Worm (Caenorhabditis elegans) whole organism, L4 larva: ENCODE data around the gene C05A2.4.

Source experiments
- F26F4.8 ChIP-seq: fragments of 200-800 bp; sonication (Bioruptor generic); conservative IDR thresholded peaks from 2 replicates; pipeline ENCODE4 v1.3.6; 2022; ENCODE audit warnings: missing genetic modification characterization, missing compliant biosample characterization
- R02D3.7 ChIP-seq: fragments of 150-350 bp; sonication (generic microtip); optimal IDR thresholded peaks from 3 replicates; lab custom pipeline; 2014; ENCODE audit warnings: missing biosample characterization, missing genetic modification characterization
- T20F7.1 ChIP-seq: fragments of 200-800 bp; sonication (Bioruptor generic); optimal IDR thresholded peaks from 2 replicates; lab custom pipeline; 2018; ENCODE audit warnings: mild to moderate bottlenecking, missing genetic modification characterization, missing compliant biosample characterization
- Y5F2A.4 ChIP-seq: fragments of 200-800 bp; sonication (Bioruptor generic); optimal IDR thresholded peaks from 2 replicates; lab custom pipeline; 2018; ENCODE audit warnings: mild to moderate bottlenecking, missing genetic modification characterization, missing compliant biosample characterization
- ZK337.2 ChIP-seq: fragments of 200-800 bp; sonication (Bioruptor generic); IDR thresholded peaks from 2 replicates; pipeline ENCODE4 v1.3.6; 2022; ENCODE audit warnings: missing genetic modification reagents, missing genetic modification characterization, missing compliant biosample characterization
- ama-1 ChIP-seq: fragments of 150-350 bp; optimal IDR thresholded peaks from 2 replicates; lab custom pipeline; 2014; ENCODE audit warnings: inconsistent platforms, mixed read lengths
- arid-1 ChIP-seq: fragments of 200-800 bp; sonication (Bioruptor generic); conservative IDR thresholded peaks from 2 replicates; pipeline ENCODE4 v1.3.6; 2022; ENCODE audit warnings: missing genetic modification reagents, missing genetic modification characterization, missing compliant biosample characterization
- ceh-20 ChIP-seq: fragments of 200-800 bp; sonication (Bioruptor generic); IDR thresholded peaks from 2 replicates; pipeline ENCODE4 v1.3.6; 2022; ENCODE audit warnings: missing genetic modification reagents, missing genetic modification characterization, missing compliant biosample characterization
- ceh-62 ChIP-seq: sonication (generic microtip); optimal IDR thresholded peaks from 2 replicates; lab custom pipeline; 2017; ENCODE audit warnings: missing biosample characterization, missing genetic modification characterization
- cey-2 ChIP-seq: sonication (generic microtip); optimal IDR thresholded peaks from 3 replicates; lab custom pipeline; 2017; ENCODE audit warnings: missing genetic modification characterization, mild to moderate bottlenecking, missing compliant biosample characterization, antibody characterized with exemption, borderline replicate concordance; ENCODE audit not compliant: insufficient read depth
- daf-16 ChIP-seq, 3 experiments: sonication (generic microtip); optimal IDR thresholded peaks; 2 replicates each; lab custom pipeline; 2016 to 2017; ENCODE audit warnings: missing genetic modification characterization in 3 of 3, missing genetic modification reagents in 3 of 3, mild to moderate bottlenecking in 2 of 3, missing compliant biosample characterization in 2 of 3, missing biosample characterization in 1 of 3, moderate library complexity in 1 of 3
- daf-8 ChIP-seq: fragments of 200-800 bp; sonication (Bioruptor generic); IDR thresholded peaks from 2 replicates; pipeline ENCODE4 v1.3.6; 2022; ENCODE audit warnings: missing genetic modification characterization, missing compliant biosample characterization
- dmd-6 ChIP-seq: fragments of 200-800 bp; sonication (Bioruptor generic); IDR thresholded peaks from 2 replicates; pipeline ENCODE4 v1.3.6; 2022; ENCODE audit warnings: missing genetic modification reagents, missing genetic modification characterization, missing compliant biosample characterization
- dve-1 ChIP-seq: sonication (generic microtip); optimal IDR thresholded peaks from 2 replicates; lab custom pipeline; 2017; ENCODE audit warnings: antibody characterized with exemption, mild to moderate bottlenecking, missing genetic modification characterization, missing compliant biosample characterization; ENCODE audit not compliant: insufficient read depth
- fos-1 ChIP-seq: fragments of 150-350 bp; optimal IDR thresholded peaks from 2 replicates; lab custom pipeline; 2014; ENCODE audit warnings: missing biosample characterization, missing genetic modification characterization
- gei-8 ChIP-seq: fragments of 200-800 bp; sonication (Bioruptor generic); optimal IDR thresholded peaks from 2 replicates; lab custom pipeline; 2018; ENCODE audit warnings: mild to moderate bottlenecking, missing genetic modification characterization, missing compliant biosample characterization
- hif-1 ChIP-seq, 2 experiments: sonication (generic microtip); optimal IDR thresholded peaks; 2 replicates each; lab custom pipeline; 2016 to 2017; ENCODE audit warnings: missing compliant biosample characterization in 2 of 2, missing genetic modification characterization in 2 of 2, missing genetic modification reagents in 2 of 2, missing genotype in 2 of 2, mild to moderate bottlenecking in 1 of 2
- hlh-11 ChIP-seq: fragments of 200-800 bp; sonication (Bioruptor generic); optimal IDR thresholded peaks from 2 replicates; lab custom pipeline; 2018; ENCODE audit warnings: mild to moderate bottlenecking, missing genetic modification characterization, missing compliant biosample characterization
- hlh-30 ChIP-seq: sonication (generic microtip); optimal IDR thresholded peaks from 2 replicates; lab custom pipeline; 2017; ENCODE audit warnings: antibody characterized with exemption, mild to moderate bottlenecking, missing genetic modification characterization, missing compliant biosample characterization; ENCODE audit not compliant: insufficient read depth
- hmg-1.1 ChIP-seq: fragments of 200-800 bp; sonication (Bioruptor generic); IDR thresholded peaks from 2 replicates; pipeline ENCODE4 v1.3.6; 2022; ENCODE audit warnings: missing genetic modification reagents, missing genetic modification characterization, missing compliant biosample characterization
- jun-1 ChIP-seq: fragments of 150-350 bp; optimal IDR thresholded peaks from 2 replicates; lab custom pipeline; 2014; ENCODE audit warnings: missing biosample characterization, missing genetic modification reagents, missing genetic modification characterization
- lin-1 ChIP-seq: fragments of 200-800 bp; sonication (Bioruptor generic); IDR thresholded peaks from 2 replicates; pipeline ENCODE4 v1.3.6; 2022; ENCODE audit warnings: missing genetic modification reagents, missing genetic modification characterization, missing compliant biosample characterization
- lin-13 ChIP-seq: fragments of 150-350 bp; optimal IDR thresholded peaks from 2 replicates; lab custom pipeline; 2014; ENCODE audit warnings: missing biosample characterization, missing genetic modification reagents, missing genetic modification characterization
- lin-15B ChIP-seq: fragments of 150-350 bp; sonication (generic microtip); optimal IDR thresholded peaks from 3 replicates; lab custom pipeline; 2014; ENCODE audit warnings: missing biosample characterization, missing genetic modification characterization
- lsy-2 ChIP-seq, 2 experiments: fragments of 150-350 bp in 1 of 2; sonication (generic microtip) in 1 of 2; optimal IDR thresholded peaks; 2 replicates each; lab custom pipeline; 2014 to 2017; ENCODE audit warnings: missing biosample characterization in 2 of 2, missing genetic modification characterization in 2 of 2
- madf-9 ChIP-seq: fragments of 200-800 bp; sonication (Bioruptor generic); conservative IDR thresholded peaks from 2 replicates; pipeline ENCODE4 v1.3.6; 2022; ENCODE audit warnings: missing genetic modification reagents, missing genetic modification characterization, missing compliant biosample characterization
- mdl-1 ChIP-seq, 2 experiments: fragments of 150-350 bp in 1 of 2; sonication (generic microtip) in 1 of 2; optimal IDR thresholded peaks; 2 replicates each; lab custom pipeline; 2014 to 2017; ENCODE audit warnings: missing biosample characterization in 2 of 2, missing genetic modification characterization in 2 of 2
- mep-1 ChIP-seq: fragments of 150-350 bp; sonication (generic microtip); optimal IDR thresholded peaks from 3 replicates; lab custom pipeline; 2014; ENCODE audit warnings: missing biosample characterization, missing genetic modification characterization
- mes-2 ChIP-seq: sonication (generic microtip); optimal IDR thresholded peaks from 2 replicates; lab custom pipeline; 2016; ENCODE audit warnings: missing genotype, mild to moderate bottlenecking, missing genetic modification characterization, missing compliant biosample characterization; ENCODE audit not compliant: poor library complexity, severe bottlenecking
- mxl-3 ChIP-seq: fragments of 200-800 bp; sonication (Bioruptor generic); optimal IDR thresholded peaks from 2 replicates; lab custom pipeline; 2018; ENCODE audit warnings: mild to moderate bottlenecking, missing genetic modification characterization, missing compliant biosample characterization
- nhr-102 ChIP-seq: sonication (generic microtip); optimal IDR thresholded peaks from 2 replicates; lab custom pipeline; 2016; ENCODE audit warnings: mild to moderate bottlenecking, missing genetic modification characterization, moderate library complexity, missing compliant biosample characterization
- nhr-11 ChIP-seq: fragments of 150-350 bp; optimal IDR thresholded peaks from 2 replicates; lab custom pipeline; 2014; ENCODE audit warnings: missing biosample characterization, missing genetic modification characterization
- nhr-237 ChIP-seq: sonication (generic microtip); optimal IDR thresholded peaks from 2 replicates; lab custom pipeline; 2017; ENCODE audit warnings: missing biosample characterization, missing genetic modification characterization
- nhr-28 ChIP-seq: fragments of 150-350 bp; optimal IDR thresholded peaks from 2 replicates; lab custom pipeline; 2014; ENCODE audit warnings: missing biosample characterization, missing genetic modification characterization
- nhr-48 ChIP-seq: sonication (generic microtip); optimal IDR thresholded peaks from 2 replicates; lab custom pipeline; 2016; ENCODE audit warnings: mild to moderate bottlenecking, missing genetic modification characterization, missing compliant biosample characterization
- php-3 ChIP-seq: fragments of 200-800 bp; sonication (Bioruptor generic); IDR thresholded peaks from 2 replicates; pipeline ENCODE4 v1.3.6; 2022; ENCODE audit warnings: missing genetic modification reagents, missing genetic modification characterization, missing compliant biosample characterization
- rbr-2 ChIP-seq: sonication (generic microtip); optimal IDR thresholded peaks from 2 replicates; lab custom pipeline; 2016; ENCODE audit warnings: missing genotype, missing genetic modification characterization, missing compliant biosample characterization
- saeg-2 ChIP-seq: fragments of 200-800 bp; sonication (Bioruptor generic); IDR thresholded peaks from 2 replicates; pipeline ENCODE4 v1.3.6; 2022; ENCODE audit warnings: missing genetic modification reagents, missing genetic modification characterization, missing compliant biosample characterization
- snpc-1.2 ChIP-seq: fragments of 200-800 bp; sonication (Bioruptor generic); IDR thresholded peaks from 2 replicates; pipeline ENCODE4 v1.3.6; 2022; ENCODE audit warnings: missing genetic modification reagents, missing genetic modification characterization, missing compliant biosample characterization
- snpc-4 ChIP-seq: fragments of 150-350 bp; optimal IDR thresholded peaks from 2 replicates; lab custom pipeline; 2014; ENCODE audit warnings: missing biosample characterization, missing genetic modification characterization
- spr-3 ChIP-seq: fragments of 200-800 bp; sonication (Bioruptor generic); optimal IDR thresholded peaks from 2 replicates; lab custom pipeline; 2018; ENCODE audit warnings: mild to moderate bottlenecking, missing genetic modification characterization, missing compliant biosample characterization
- unc-130 ChIP-seq: sonication (generic microtip); optimal IDR thresholded peaks from 2 replicates; lab custom pipeline; 2016; ENCODE audit warnings: missing genetic modification reagents, missing genetic modification characterization, missing compliant biosample characterization
- unc-62 ChIP-seq, 3 experiments: fragments of 150-350 bp in 1 of 3; sonication (generic microtip); optimal IDR thresholded peaks in 2 of 3; peaks in 1 of 3; 1 replicate in 1 of 3; 2 replicates in 2 of 3; lab custom pipeline; 2014 to 2017; ENCODE audit warnings: missing biosample characterization in 3 of 3, missing genetic modification characterization in 3 of 3, missing genetic modification reagents in 3 of 3, missing genotype in 1 of 3
- zfp-2 ChIP-seq: sonication (generic microtip); optimal IDR thresholded peaks from 2 replicates; lab custom pipeline; 2016; ENCODE audit warnings: mild to moderate bottlenecking, missing genetic modification characterization, missing compliant biosample characterization
- zfp-3 ChIP-seq: fragments of 200-800 bp; sonication (Bioruptor generic); conservative IDR thresholded peaks from 2 replicates; pipeline ENCODE4 v1.3.6; 2022; ENCODE audit warnings: missing genetic modification reagents, missing genetic modification characterization, missing compliant biosample characterization
- zip-11 ChIP-seq: fragments of 200-800 bp; sonication (Bioruptor generic); IDR thresholded peaks from 2 replicates; pipeline ENCODE4 v1.3.6; 2022; ENCODE audit warnings: missing genetic modification characterization, missing compliant biosample characterization
- ztf-7 ChIP-seq: fragments of 150-350 bp; optimal IDR thresholded peaks from 2 replicates; lab custom pipeline; 2014; ENCODE audit warnings: missing biosample characterization, missing genetic modification characterization

C05A2.4 gene

ce11 chrV:10727651-10728050, 32.4 kb downstream of the C05A2.4 start:
- TF ChIP-seq nhr-11 (tag; lab: Kevin White, UChicago), result peak; percentile 93
- TF ChIP-seq Y5F2A.4, result no peak
- TF ChIP-seq snpc-1.2, result no peak
- peak; percentile 79 for TF ChIP-seq nhr-28 (tag; lab: Kevin White, UChicago)
- no peak for TF ChIP-seq nhr-237 (tag; lab: Kevin White, UChicago)
- no peak for TF ChIP-seq daf-8 (GFP tag; lab: Robert Waterston, UW)
- no peak for TF ChIP-seq ceh-62 (tag; lab: Kevin White, UChicago)
- TF ChIP-seq dmd-6, result no peak
- TF ChIP-seq snpc-4, result no peak
- TF ChIP-seq ZK337.2, result 0 out of 2 replicates have a peak, but pooled peaks have one; percentile 29
- no peak for TF ChIP-seq R02D3.7 (tag; lab: Kevin White, UChicago)
- no peak for TF ChIP-seq ama-1 (lab: Kevin White, UChicago)
- no peak for TF ChIP-seq ztf-7 (tag; lab: Kevin White, UChicago)
- no peak for TF ChIP-seq lin-13 (GFP tag; lab: Kevin White, UChicago)
- no peak for TF ChIP-seq mdl-1 (tag; optimal IDR thresholded peaks at IDR 0.05; lab: Kevin White, UChicago)
- TF ChIP-seq unc-130, result no peak
- no peak for TF ChIP-seq hif-1 (tag; optimal IDR thresholded peaks at IDR 0.05; lab: Kevin White, UChicago)
- peak; percentile 6 for TF ChIP-seq hlh-30 (tag; lab: Kevin White, UChicago)
- TF ChIP-seq T20F7.1 (GFP tag; lab: Kevin White, UChicago), result no peak
- peak in 1 of 2 experiments; percentile 89 for TF ChIP-seq daf-16 (GFP tag; optimal IDR thresholded peaks at IDR 0.05; lab: Kevin White, UChicago)
- no peak for TF ChIP-seq daf-16 (tag; optimal IDR thresholded peaks at IDR 0.05; lab: Kevin White, UChicago)
- TF ChIP-seq unc-62 (GFP tag; optimal IDR thresholded peaks at IDR 0.05 in 1 of 2; lab: Kevin White, UChicago), result peak in 1 of 2 experiments; percentile 99
- TF ChIP-seq unc-62 (tag; optimal IDR thresholded peaks at IDR 0.05; lab: Kevin White, UChicago), result no peak
- TF ChIP-seq madf-9 (GFP tag; lab: Robert Waterston, UW), result no peak
- TF ChIP-seq ceh-20, result peak; percentile 87
- peak; percentile 18 for TF ChIP-seq mes-2 (tag; lab: Kevin White, UChicago)
- no peak for TF ChIP-seq arid-1 (GFP tag; lab: Robert Waterston, UW)
- TF ChIP-seq hlh-11 (tag; lab: Kevin White, UChicago), result peak; percentile 67
- TF ChIP-seq zfp-3 (GFP tag; lab: Robert Waterston, UW), result no peak
- no peak for TF ChIP-seq zfp-2 (tag; lab: Kevin White, UChicago)

ce11 chrV:10729456-10729904, 34.2 kb downstream of the C05A2.4 start:
- TF ChIP-seq lin-1 (GFP tag; lab: Robert Waterston, UW) (0 out of 2 replicates have a peak, but pooled peaks have one; percentile 40), unc-62 (GFP tag; optimal IDR thresholded peaks at IDR 0.05 in 1 of 2; lab: Kevin White, UChicago) (peak in 1 of 2 experiments; percentile 86), unc-62 (tag; optimal IDR thresholded peaks at IDR 0.05; lab: Kevin White, UChicago) (no peak), rbr-2 (tag; lab: Kevin White, UChicago) (no peak), lsy-2 (tag; optimal IDR thresholded peaks at IDR 0.05; lab: Kevin White, UChicago) (peak in 1 of 2 experiments; percentile 47), php-3 (GFP tag; lab: Robert Waterston, UW) (0 out of 2 replicates have a peak, but pooled peaks have one; percentile 6), T20F7.1 (GFP tag; lab: Kevin White, UChicago) (peak; percentile 2), fos-1 (tag; lab: Kevin White, UChicago) (no peak), jun-1 (tag; lab: Kevin White, UChicago) (no peak), mxl-3 (GFP tag; lab: Kevin White, UChicago) (peak; percentile 75), nhr-48 (tag; lab: Kevin White, UChicago) (peak; percentile 91), lin-13 (GFP tag; lab: Kevin White, UChicago) (peak; percentile 27), hmg-1.1 (GFP tag; lab: Robert Waterston, UW) (0 out of 2 replicates have a peak, but pooled peaks have one; percentile 21), dmd-6 (peak; percentile 87), cey-2 (tag; lab: Kevin White, UChicago) (peak; percentile 46), zip-11 (GFP tag; lab: Robert Waterston, UW) (no peak), daf-8 (GFP tag; lab: Robert Waterston, UW) (no peak), mep-1 (tag; lab: Kevin White, UChicago) (peak; percentile 42), gei-8 (GFP tag; lab: Kevin White, UChicago) (peak; percentile 23), mdl-1 (tag; optimal IDR thresholded peaks at IDR 0.05; lab: Kevin White, UChicago) (peak; percentile 59 to 75), arid-1 (GFP tag; lab: Robert Waterston, UW) (no peak), spr-3 (GFP tag; lab: Kevin White, UChicago) (no peak), lin-15B (tag; lab: Kevin White, UChicago) (no peak), dve-1 (peak; percentile 43), F26F4.8 (GFP tag; lab: Robert Waterston, UW) (no peak), saeg-2 (0 out of 2 replicates have a peak, but pooled peaks have one; percentile 31), nhr-102 (peak; percentile 39), hlh-30 (tag; lab: Kevin White, UChicago) (peak; percentile 76)
